Worm (Caenorhabditis elegans): ENCODE results near the gene C05G5.2.

The C05G5.2 gene

ce11 chrX:14709591-14709990 lies 37.5 kb upstream of the C05G5.2 start:
- no peak for TF ChIP-seq elt-3 (tag; optimal IDR thresholded peaks at IDR 0.05)
- no peak for TF ChIP-seq peb-1 (tag; optimal IDR thresholded peaks at IDR 0.05)
- peak; percentile 61 for TF ChIP-seq fos-1 (tag; optimal IDR thresholded peaks at IDR 0.05)
- TF ChIP-seq blmp-1 (tag; optimal IDR thresholded peaks at IDR 0.05; ENCODE audit: insufficient read depth) = peak; percentile 64
- TF ChIP-seq zag-1 (tag; optimal IDR thresholded peaks at IDR 0.05) = no peak
- no peak for TF ChIP-seq nhr-11 (tag; optimal IDR thresholded peaks at IDR 0.05)

- TF ChIP-seq C34F6.9 (tag; optimal IDR thresholded peaks at IDR 0.05) (peak; percentile 64), unc-55 (GFP tag; optimal IDR thresholded peaks at IDR 0.05) (peak; percentile 14), sem-4 (tag; optimal IDR thresholded peaks at IDR 0.05) (peak; percentile 17), crh-2 (tag; optimal IDR thresholded peaks at IDR 0.05) (peak; percentile 11), snpc-4 (tag; optimal IDR thresholded peaks at IDR 0.05) (no peak), sma-3 (GFP tag; optimal IDR thresholded peaks at IDR 0.05) (peak; percentile 20), fos-1 (tag; optimal IDR thresholded peaks at IDR 0.05) (peak; percentile 54), F13H6.1 (tag; optimal IDR thresholded peaks at IDR 0.05) (no peak), nhr-129 (tag; optimal IDR thresholded peaks at IDR 0.05) (peak; percentile 8)
Measured at ce11 chrX:14711168-14711629, 35.9 kb upstream of the C05G5.2 start, which contains the start of gene atrn-1. atrn-1 (plus strand) TSS chrX:14711579.

ce11 chrX:14715459-14715858 lies 31.6 kb upstream of the C05G5.2 start:
- TF ChIP-seq lin-11 (tag; optimal IDR thresholded peaks at IDR 0.05) (no peak), lin-39 (tag; optimal IDR thresholded peaks at IDR 0.05) (no peak), nhr-23 (tag; optimal IDR thresholded peaks at IDR 0.05) (no peak), nhr-11 (tag; optimal IDR thresholded peaks at IDR 0.05) (no peak), snpc-4 (tag; optimal IDR thresholded peaks at IDR 0.05) (peak; percentile 5), nhr-21 (tag; optimal IDR thresholded peaks at IDR 0.05) (no peak)

ce11 chrX:14717782-14718181 lies 29.3 kb upstream of the C05G5.2 start:
- TF ChIP-seq lsy-2 (tag; optimal IDR thresholded peaks at IDR 0.05) (no peak), nhr-11 (tag; optimal IDR thresholded peaks at IDR 0.05) (no peak), unc-39 (tag; optimal IDR thresholded peaks at IDR 0.05) (no peak), C34F6.9 (tag; optimal IDR thresholded peaks at IDR 0.05) (no peak), ztf-1 (GFP tag; conservative IDR thresholded peaks at IDR 0.05) (no peak), nhr-25 (tag; optimal IDR thresholded peaks at IDR 0.05) (no peak), unc-55 (GFP tag; optimal IDR thresholded peaks at IDR 0.05) (no peak), elt-1 (tag; optimal IDR thresholded peaks at IDR 0.05) (no peak), nhr-23 (tag; optimal IDR thresholded peaks at IDR 0.05) (no peak), lin-13 (GFP tag; optimal IDR thresholded peaks at IDR 0.05) (no peak)

- no peak for TF ChIP-seq ceh-16 (tag; optimal IDR thresholded peaks at IDR 0.05)
- TF ChIP-seq nhr-23 (tag; optimal IDR thresholded peaks at IDR 0.05) = no peak
- TF ChIP-seq sem-4 (tag; optimal IDR thresholded peaks at IDR 0.05) = no peak
Measured at ce11 chrX:14721098-14721497, 26.0 kb upstream of the C05G5.2 start, which contains the start of gene F33C8.2. F33C8.2 (plus strand) TSS chrX:14721398.

ce11 chrX:14724935-14725334 lies 22.2 kb upstream of the C05G5.2 start:
- TF ChIP-seq nhr-12 (tag; optimal IDR thresholded peaks at IDR 0.05) = no peak
- TF ChIP-seq ZK546.5 (tag; optimal IDR thresholded peaks at IDR 0.05) = no peak
- no peak for TF ChIP-seq lsy-2 (tag; optimal IDR thresholded peaks at IDR 0.05)
- TF ChIP-seq sma-3 (GFP tag; optimal IDR thresholded peaks at IDR 0.05) = no peak
- TF ChIP-seq mdl-1 (tag; optimal IDR thresholded peaks at IDR 0.05) = no peak
- TF ChIP-seq alr-1 (tag; optimal IDR thresholded peaks at IDR 0.05) = no peak
- no peak for TF ChIP-seq nhr-6 (tag; optimal IDR thresholded peaks at IDR 0.05)
- no peak for TF ChIP-seq lin-13 (GFP tag; optimal IDR thresholded peaks at IDR 0.05)

- TF ChIP-seq nhr-129 (tag; optimal IDR thresholded peaks at IDR 0.05) (peak; percentile 20), nhr-11 (tag; optimal IDR thresholded peaks at IDR 0.05) (no peak), elt-1 (tag; optimal IDR thresholded peaks at IDR 0.05) (no peak), nhr-23 (tag; optimal IDR thresholded peaks at IDR 0.05) (no peak), nhr-237 (tag; optimal IDR thresholded peaks at IDR 0.05) (no peak), mbf-1 (tag; optimal IDR thresholded peaks at IDR 0.05) (no peak), nhr-21 (tag; optimal IDR thresholded peaks at IDR 0.05) (no peak)
Measured at ce11 chrX:14729319-14729718, 17.8 kb upstream of the C05G5.2 start, which contains the start of gene tsp-8. tsp-8 (minus strand) TSS chrX:14729503.
